Worm (Caenorhabditis elegans) whole organism, L1 larva: ENCODE data around the gene B0547.2.

Experiments used
- C16A3.4 ChIP-seq: fragments of 150-350 bp; optimal IDR thresholded peaks from 2 replicates; lab custom pipeline; 2014; ENCODE audit warnings: missing biosample characterization, missing genetic modification characterization
- blmp-1 ChIP-seq: fragments of 150-350 bp; optimal IDR thresholded peaks from 2 replicates; lab custom pipeline; 2014; ENCODE audit warnings: missing biosample characterization, missing genetic modification characterization
- ceh-63 ChIP-seq: fragments of 200-800 bp; sonication (Bioruptor generic); optimal IDR thresholded peaks from 2 replicates; lab custom pipeline; 2018; ENCODE audit warnings: mild to moderate bottlenecking, missing genetic modification characterization, missing compliant biosample characterization
- ceh-82 ChIP-seq, 3 experiments: fragments of 150-350 bp in 1 of 3; sonication (generic microtip) in 2 of 3; optimal IDR thresholded peaks; 2 replicates each; lab custom pipeline; 2014 to 2017; ENCODE audit warnings: missing biosample characterization in 3 of 3, missing genetic modification characterization in 3 of 3
- ceh-88 ChIP-seq: fragments of 200-800 bp; sonication (Bioruptor generic); IDR thresholded peaks from 2 replicates; pipeline ENCODE4 v1.3.6; 2022; ENCODE audit warnings: missing genetic modification characterization, missing compliant biosample characterization
- ceh-90 ChIP-seq: sonication (generic microtip); optimal IDR thresholded peaks from 2 replicates; lab custom pipeline; 2016; ENCODE audit warnings: missing genetic modification characterization, missing compliant biosample characterization
- ces-1 ChIP-seq: fragments of 150-350 bp; optimal IDR thresholded peaks from 2 replicates; lab custom pipeline; 2014; ENCODE audit warnings: missing biosample characterization, missing genetic modification reagents, missing genetic modification characterization
- dpl-1 ChIP-seq, 3 experiments: fragments of 150-350 bp in 2 of 3; sonication (generic microtip) in 1 of 3; optimal IDR thresholded peaks; 2 replicates each; lab custom pipeline; 2014 to 2017; ENCODE audit warnings: missing biosample characterization in 3 of 3, missing genetic modification characterization in 3 of 3, missing genetic modification reagents in 3 of 3
- dsc-1 ChIP-seq: sonication (generic microtip); optimal IDR thresholded peaks from 2 replicates; lab custom pipeline; 2016; ENCODE audit warnings: mild to moderate bottlenecking, missing genetic modification characterization, missing compliant biosample characterization
- efl-1 ChIP-seq, 4 experiments: fragments of 150-350 bp; optimal IDR thresholded peaks in 3 of 4; peaks in 1 of 4; 1 replicate in 1 of 4; 2 replicates in 3 of 4; lab custom pipeline; 2014; ENCODE audit warnings: missing biosample characterization in 2 of 4, missing genetic modification characterization in 2 of 4, missing genetic modification reagents in 2 of 4
- egl-27 ChIP-seq, 2 experiments: fragments of 150-350 bp in 1 of 2; sonication (generic microtip); optimal IDR thresholded peaks; 3 replicates each; lab custom pipeline; 2017 to 2018; ENCODE audit warnings: missing biosample characterization in 2 of 2, missing genetic modification characterization in 2 of 2, missing genetic modification reagents in 2 of 2
- fkh-10 ChIP-seq: sonication (generic microtip); optimal IDR thresholded peaks from 2 replicates; lab custom pipeline; 2017; ENCODE audit warnings: missing biosample characterization, missing genetic modification reagents, missing genetic modification characterization
- fkh-4 ChIP-seq: sonication (generic microtip); optimal IDR thresholded peaks from 2 replicates; lab custom pipeline; 2016; ENCODE audit warnings: missing compliant biosample characterization, missing genetic modification characterization, borderline replicate concordance
- irx-1 ChIP-seq: sonication (generic microtip); optimal IDR thresholded peaks from 2 replicates; lab custom pipeline; 2016; ENCODE audit warnings: missing genetic modification characterization, missing compliant biosample characterization
- isw-1 ChIP-seq: fragments of 200-800 bp; sonication (Bioruptor generic); IDR thresholded peaks from 2 replicates; pipeline ENCODE4 v1.3.6; 2022; ENCODE audit warnings: missing genetic modification characterization, missing compliant biosample characterization
- jun-1 ChIP-seq: fragments of 150-350 bp; optimal IDR thresholded peaks from 2 replicates; lab custom pipeline; 2014; ENCODE audit warnings: missing biosample characterization, missing genetic modification reagents, missing genetic modification characterization
- lin-13 ChIP-seq: fragments of 150-350 bp; optimal IDR thresholded peaks from 2 replicates; lab custom pipeline; 2014; ENCODE audit warnings: missing biosample characterization, missing genetic modification reagents, missing genetic modification characterization
- lin-14 ChIP-seq: fragments of 200-800 bp; sonication (Bioruptor generic); optimal IDR thresholded peaks from 2 replicates; lab custom pipeline; 2018; ENCODE audit warnings: mild to moderate bottlenecking, missing genetic modification characterization, moderate library complexity, missing compliant biosample characterization
- lin-35 ChIP-seq, 2 experiments: fragments of 150-350 bp; optimal IDR thresholded peaks; 2 replicates each; lab custom pipeline; 2014; ENCODE audit warnings: missing biosample characterization in 2 of 2, missing genetic modification characterization in 2 of 2, missing genetic modification reagents in 2 of 2
- lsy-2 ChIP-seq, 2 experiments: fragments of 150-350 bp; optimal IDR thresholded peaks; 2 replicates each; lab custom pipeline; 2014; ENCODE audit warnings: missing biosample characterization in 2 of 2, missing genetic modification characterization in 2 of 2
- mab-9 ChIP-seq: fragments of 200-800 bp; sonication (Bioruptor generic); IDR thresholded peaks from 2 replicates; pipeline ENCODE4 v1.3.6; 2022; ENCODE audit warnings: missing genetic modification reagents, missing genetic modification characterization, missing compliant biosample characterization
- mep-1 ChIP-seq: fragments of 150-350 bp; optimal IDR thresholded peaks from 2 replicates; lab custom pipeline; 2014; ENCODE audit warnings: missing biosample characterization, missing genetic modification characterization
- nhr-11 ChIP-seq: fragments of 150-350 bp; optimal IDR thresholded peaks from 2 replicates; lab custom pipeline; 2014; ENCODE audit warnings: missing biosample characterization, missing genetic modification characterization
- nhr-12 ChIP-seq: sonication (generic microtip); optimal IDR thresholded peaks from 2 replicates; lab custom pipeline; 2017; ENCODE audit warnings: missing biosample characterization, missing genetic modification characterization
- nhr-20 ChIP-seq: sonication (generic microtip); optimal IDR thresholded peaks from 2 replicates; lab custom pipeline; 2016; ENCODE audit warnings: mild to moderate bottlenecking, missing genetic modification characterization, missing compliant biosample characterization
- nhr-237 ChIP-seq: fragments of 150-350 bp; optimal IDR thresholded peaks from 2 replicates; lab custom pipeline; 2014; ENCODE audit warnings: missing biosample characterization, missing genetic modification characterization
- nhr-28 ChIP-seq: fragments of 150-350 bp; optimal IDR thresholded peaks from 2 replicates; lab custom pipeline; 2014; ENCODE audit warnings: missing biosample characterization, missing genetic modification characterization
- nhr-47 ChIP-seq: sonication (generic microtip); optimal IDR thresholded peaks from 2 replicates; lab custom pipeline; 2016; ENCODE audit warnings: mild to moderate bottlenecking, missing genetic modification characterization, moderate library complexity, missing compliant biosample characterization
- nhr-71 ChIP-seq: sonication (generic microtip); optimal IDR thresholded peaks from 2 replicates; lab custom pipeline; 2016; ENCODE audit warnings: mild to moderate bottlenecking, missing genetic modification characterization, moderate library complexity, missing compliant biosample characterization
- nhr-77 ChIP-seq: fragments of 150-350 bp; optimal IDR thresholded peaks from 2 replicates; lab custom pipeline; 2014; ENCODE audit warnings: missing biosample characterization, missing genetic modification characterization
- nhr-84 ChIP-seq: sonication (generic microtip); optimal IDR thresholded peaks from 2 replicates; lab custom pipeline; 2017; ENCODE audit warnings: missing biosample characterization, missing genetic modification characterization
- nhr-85 ChIP-seq: sonication (generic microtip); peaks from one replicate; lab custom pipeline; 2016; ENCODE audit warnings: missing genetic modification characterization, inconsistent platforms, missing compliant biosample characterization
- rnt-1 ChIP-seq: sonication (generic microtip); optimal IDR thresholded peaks from 2 replicates; lab custom pipeline; 2016; ENCODE audit warnings: mild to moderate bottlenecking, missing genetic modification characterization, moderate library complexity, missing compliant biosample characterization
- snu-23 ChIP-seq: sonication (generic microtip); optimal IDR thresholded peaks from 2 replicates; lab custom pipeline; 2016; ENCODE audit warnings: missing genetic modification characterization, missing compliant biosample characterization
- sox-4 ChIP-seq: sonication (generic microtip); optimal IDR thresholded peaks from 2 replicates; lab custom pipeline; 2016; ENCODE audit warnings: missing genetic modification characterization, missing compliant biosample characterization
- sptf-1 ChIP-seq: fragments of 150-350 bp; optimal IDR thresholded peaks from 2 replicates; lab custom pipeline; 2014; ENCODE audit warnings: missing biosample characterization, missing genetic modification characterization
- sup-37 ChIP-seq: fragments of 200-800 bp; sonication (Bioruptor generic); optimal IDR thresholded peaks from 2 replicates; lab custom pipeline; 2018; ENCODE audit warnings: mild to moderate bottlenecking, missing genetic modification characterization, missing compliant biosample characterization
- swsn-7 ChIP-seq: sonication (generic microtip); optimal IDR thresholded peaks from 2 replicates; lab custom pipeline; 2016; ENCODE audit warnings: missing genetic modification characterization, missing compliant biosample characterization
- tbx-2 ChIP-seq: sonication (generic microtip); optimal IDR thresholded peaks from 2 replicates; lab custom pipeline; 2016; ENCODE audit warnings: missing genetic modification characterization, missing compliant biosample characterization
- unc-62 ChIP-seq: fragments of 150-350 bp; optimal IDR thresholded peaks from 2 replicates; lab custom pipeline; 2014; ENCODE audit warnings: missing biosample characterization, missing genetic modification reagents, missing genetic modification characterization
- xbp-1 ChIP-seq: sonication (generic microtip); optimal IDR thresholded peaks from 2 replicates; lab custom pipeline; 2016; ENCODE audit warnings: missing genetic modification characterization, missing compliant biosample characterization
- zag-1 ChIP-seq: fragments of 150-350 bp; optimal IDR thresholded peaks from 2 replicates; lab custom pipeline; 2014; ENCODE audit warnings: missing biosample characterization, missing genetic modification characterization
- zip-4 ChIP-seq: fragments of 200-800 bp; sonication (Bioruptor generic); optimal IDR thresholded peaks from 2 replicates; lab custom pipeline; 2018; ENCODE audit warnings: mild to moderate bottlenecking, missing genetic modification characterization, moderate library complexity, missing compliant biosample characterization
- ztf-11 ChIP-seq, 2 experiments: sonication (generic microtip); optimal IDR thresholded peaks; 2 replicates each; lab custom pipeline; 2016 to 2017; ENCODE audit warnings: missing genetic modification characterization in 2 of 2, missing biosample characterization in 1 of 2, missing compliant biosample characterization in 1 of 2
- ztf-4 ChIP-seq: fragments of 150-350 bp; optimal IDR thresholded peaks from 2 replicates; lab custom pipeline; 2014; ENCODE audit warnings: missing biosample characterization, missing genetic modification characterization

The B0547.2 gene

DNA sequence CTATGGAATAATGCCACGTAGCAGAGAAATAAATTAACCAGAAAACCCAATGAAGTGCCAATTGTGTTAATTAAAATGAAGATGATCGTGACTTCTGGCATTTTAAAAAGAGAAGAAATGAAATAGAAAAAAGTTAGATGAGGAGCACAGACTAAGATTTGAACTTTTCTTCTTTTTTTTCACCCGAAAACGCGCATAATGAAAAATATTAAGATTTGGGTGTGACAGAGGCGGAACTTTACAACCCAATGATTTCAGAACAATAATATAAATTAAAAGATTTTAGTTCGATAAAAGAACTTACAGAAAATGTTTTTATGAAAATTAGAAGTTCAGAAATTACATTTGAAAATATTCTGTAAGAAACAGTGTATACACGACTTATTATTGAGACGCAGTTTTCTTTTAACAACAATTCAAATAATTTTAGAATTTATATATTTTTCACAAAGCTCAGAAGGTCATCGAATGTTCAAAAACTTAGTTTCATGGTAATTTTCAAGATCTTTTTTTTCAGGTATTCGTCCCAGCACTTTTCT lies at the start of gene B0547.2, which contains the start of gene srd-8:
Gene B0547.2, plus strand, starts transcription at position 489 of the 539 bp plus-strand sequence.
Gene srd-8, minus strand, starts transcription at position 101 of the 539 bp plus-strand sequence.
- TF ChIP-seq zag-1 (tag; lab: Kevin White, UChicago) (no peak), efl-1 (optimal IDR thresholded peaks at IDR 0.05; lab: Kevin White, UChicago) (no peak), efl-1 (GFP tag; optimal IDR thresholded peaks at IDR 0.05 in 1 of 2; lab: Kevin White, UChicago) (no peak), ztf-11 (tag; optimal IDR thresholded peaks at IDR 0.05; lab: Kevin White, UChicago) (no peak), egl-27 (tag; optimal IDR thresholded peaks at IDR 0.05; lab: Kevin White, UChicago) (no peak), isw-1 (GFP tag; lab: Robert Waterston, UW) (no peak), nhr-84 (no peak), unc-62 (GFP tag; lab: Kevin White, UChicago) (no peak), swsn-7 (no peak)

DNA sequence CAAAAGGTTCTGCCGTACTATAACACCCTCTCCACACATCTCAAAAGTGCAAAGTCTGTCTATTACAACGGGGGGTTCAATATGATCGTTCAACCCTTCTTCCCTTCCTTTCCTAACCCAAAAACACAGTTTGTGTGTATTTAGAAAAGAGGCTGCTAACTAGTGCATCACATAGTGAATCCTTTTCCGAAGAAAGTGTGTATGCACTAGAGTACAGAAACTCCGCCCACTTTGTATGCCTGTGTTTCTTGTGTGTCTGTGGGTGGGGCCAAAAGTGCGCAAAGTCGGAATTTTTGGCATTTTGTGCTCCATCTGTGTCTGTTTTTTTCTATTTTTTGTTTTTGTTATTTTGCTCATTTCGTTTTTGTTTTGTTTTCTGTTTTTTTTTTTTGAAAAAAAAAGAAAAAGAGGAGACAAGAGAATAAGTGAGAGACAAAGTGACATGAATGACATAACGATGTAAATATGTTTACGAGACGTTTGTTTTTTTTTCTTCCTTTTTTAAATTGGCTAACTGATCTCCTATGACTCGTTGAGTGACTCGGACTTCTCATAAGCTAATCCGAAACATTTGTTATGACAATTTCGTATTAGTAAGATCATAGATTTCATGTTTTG lies 47.2 kb upstream of the B0547.2 start:
- TF ChIP-seq zip-4 (GFP tag; lab: Kevin White, UChicago) (no peak), lsy-2 (tag; optimal IDR thresholded peaks at IDR 0.05; lab: Kevin White, UChicago) (no peak), ceh-63 (no peak), lin-14 (peak; percentile 28), lin-35 (GFP tag; optimal IDR thresholded peaks at IDR 0.05; lab: Kevin White, UChicago) (peak in 1 of 2 experiments; percentile 11), ces-1 (GFP tag; lab: Kevin White, UChicago) (no peak), mep-1 (peak; percentile 14), nhr-11 (no peak), nhr-77 (tag; lab: Kevin White, UChicago) (peak; percentile 17), ceh-82 (tag; optimal IDR thresholded peaks at IDR 0.05; lab: Kevin White, UChicago) (no peak), nhr-28 (no peak), fkh-10 (GFP tag; lab: Kevin White, UChicago) (no peak), ztf-4 (no peak), C16A3.4 (no peak), blmp-1 (tag; lab: Kevin White, UChicago) (peak; percentile 57), lin-13 (GFP tag; lab: Kevin White, UChicago) (no peak), sox-4 (tag; lab: Kevin White, UChicago) (no peak), dsc-1 (tag; lab: Kevin White, UChicago) (no peak), ceh-88 (no peak), mab-9 (no peak)

DNA sequence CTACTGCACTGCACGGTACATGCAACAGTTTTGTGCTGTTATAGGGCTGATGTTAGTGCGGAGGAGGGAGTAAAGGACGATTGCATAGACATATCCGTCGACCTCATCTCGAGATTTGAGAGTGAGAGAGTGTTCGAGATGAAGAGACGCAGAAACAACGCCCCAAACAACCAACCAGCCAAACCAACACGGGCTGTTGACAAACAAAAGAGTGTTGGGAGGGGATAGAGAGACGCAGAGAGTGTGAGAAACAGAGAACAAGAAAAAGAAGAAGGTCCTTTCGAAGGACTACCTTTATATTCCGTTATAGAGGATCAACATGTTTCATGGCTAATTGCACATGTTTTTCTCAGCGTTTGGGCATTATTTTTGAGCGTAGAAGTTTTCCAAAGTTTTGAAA lies 45.5 kb upstream of the B0547.2 start:
- TF ChIP-seq ceh-90 (no peak), sup-37 (GFP tag; lab: Kevin White, UChicago) (peak; percentile 48), xbp-1 (tag; lab: Kevin White, UChicago) (peak; percentile 19), sptf-1 (no peak), ceh-63 (no peak), nhr-85 (peak; percentile 78), mep-1 (peak; percentile 31), lin-13 (GFP tag; lab: Kevin White, UChicago) (no peak), lin-35 (GFP tag; optimal IDR thresholded peaks at IDR 0.05; lab: Kevin White, UChicago) (peak in 1 of 2 experiments; percentile 22), zip-4 (GFP tag; lab: Kevin White, UChicago) (no peak), lin-14 (peak; percentile 87), lsy-2 (tag; optimal IDR thresholded peaks at IDR 0.05; lab: Kevin White, UChicago) (peak in 1 of 2 experiments; percentile 40), blmp-1 (tag; lab: Kevin White, UChicago) (no peak), fkh-4 (tag; lab: Kevin White, UChicago) (no peak), nhr-20 (peak; percentile 11), irx-1 (tag; lab: Kevin White, UChicago) (peak; percentile 21), dsc-1 (tag; lab: Kevin White, UChicago) (peak; percentile 31), ztf-4 (peak; percentile 68), nhr-12 (tag; lab: Kevin White, UChicago) (no peak), snu-23 (peak; percentile 45), zag-1 (tag; lab: Kevin White, UChicago) (no peak), nhr-84 (no peak), fkh-10 (GFP tag; lab: Kevin White, UChicago) (no peak), mab-9 (no peak), nhr-47 (tag; lab: Kevin White, UChicago) (peak; percentile 52), rnt-1 (tag; lab: Kevin White, UChicago) (peak; percentile 42), nhr-77 (tag; lab: Kevin White, UChicago) (peak; percentile 54), nhr-237 (tag; lab: Kevin White, UChicago) (no peak), jun-1 (tag; lab: Kevin White, UChicago) (no peak), efl-1 (optimal IDR thresholded peaks at IDR 0.05; lab: Kevin White, UChicago) (peak; percentile 29 to 31), efl-1 (GFP tag; optimal IDR thresholded peaks at IDR 0.05 in 1 of 2; lab: Kevin White, UChicago) (peak in 1 of 2 experiments; percentile 87), nhr-71 (tag; lab: Kevin White, UChicago) (peak; percentile 52), tbx-2 (tag; lab: Kevin White, UChicago) (peak; percentile 66), swsn-7 (peak; percentile 53), dpl-1 (GFP tag; optimal IDR thresholded peaks at IDR 0.05; lab: Kevin White, UChicago) (peak in 1 of 3 experiments; percentile 3)
